Worm (Caenorhabditis elegans) whole organism, L1 larva: ENCODE data around the gene npr-20.

Experiments
- ces-1 ChIP-seq: fragments of 150-350 bp; optimal IDR thresholded peaks from 2 replicates; lab custom pipeline; 2014; ENCODE audit warnings: missing biosample characterization, missing genetic modification reagents, missing genetic modification characterization
- efl-1 ChIP-seq, 4 experiments: fragments of 150-350 bp; optimal IDR thresholded peaks in 3 of 4; peaks in 1 of 4; 1 replicate in 1 of 4; 2 replicates in 3 of 4; lab custom pipeline; 2014; ENCODE audit warnings: missing biosample characterization in 2 of 4, missing genetic modification characterization in 2 of 4, missing genetic modification reagents in 2 of 4
- irx-1 ChIP-seq: sonication (generic microtip); optimal IDR thresholded peaks from 2 replicates; lab custom pipeline; 2016; ENCODE audit warnings: missing genetic modification characterization, missing compliant biosample characterization
- lin-14 ChIP-seq: fragments of 200-800 bp; sonication (Bioruptor generic); optimal IDR thresholded peaks from 2 replicates; lab custom pipeline; 2018; ENCODE audit warnings: mild to moderate bottlenecking, missing genetic modification characterization, moderate library complexity, missing compliant biosample characterization
- nhr-12 ChIP-seq: sonication (generic microtip); optimal IDR thresholded peaks from 2 replicates; lab custom pipeline; 2017; ENCODE audit warnings: missing biosample characterization, missing genetic modification characterization
- nhr-19 ChIP-seq: fragments of 200-800 bp; sonication (Bioruptor generic); conservative IDR thresholded peaks from 2 replicates; pipeline ENCODE4 v1.3.6; 2022; ENCODE audit warnings: missing genetic modification characterization, missing compliant biosample characterization
- nhr-28 ChIP-seq: fragments of 150-350 bp; optimal IDR thresholded peaks from 2 replicates; lab custom pipeline; 2014; ENCODE audit warnings: missing biosample characterization, missing genetic modification characterization
- nhr-47 ChIP-seq: sonication (generic microtip); optimal IDR thresholded peaks from 2 replicates; lab custom pipeline; 2016; ENCODE audit warnings: mild to moderate bottlenecking, missing genetic modification characterization, moderate library complexity, missing compliant biosample characterization
- rnt-1 ChIP-seq: sonication (generic microtip); optimal IDR thresholded peaks from 2 replicates; lab custom pipeline; 2016; ENCODE audit warnings: mild to moderate bottlenecking, missing genetic modification characterization, moderate library complexity, missing compliant biosample characterization
- snpc-4 ChIP-seq: fragments of 150-350 bp; optimal IDR thresholded peaks from 2 replicates; lab custom pipeline; 2014; ENCODE audit warnings: missing biosample characterization, missing genetic modification characterization
- sox-4 ChIP-seq: sonication (generic microtip); optimal IDR thresholded peaks from 2 replicates; lab custom pipeline; 2016; ENCODE audit warnings: missing genetic modification characterization, missing compliant biosample characterization
- unc-86 ChIP-seq: sonication (generic microtip); optimal IDR thresholded peaks from 2 replicates; lab custom pipeline; 2016; ENCODE audit warnings: missing genetic modification characterization, missing compliant biosample characterization

DNA sequence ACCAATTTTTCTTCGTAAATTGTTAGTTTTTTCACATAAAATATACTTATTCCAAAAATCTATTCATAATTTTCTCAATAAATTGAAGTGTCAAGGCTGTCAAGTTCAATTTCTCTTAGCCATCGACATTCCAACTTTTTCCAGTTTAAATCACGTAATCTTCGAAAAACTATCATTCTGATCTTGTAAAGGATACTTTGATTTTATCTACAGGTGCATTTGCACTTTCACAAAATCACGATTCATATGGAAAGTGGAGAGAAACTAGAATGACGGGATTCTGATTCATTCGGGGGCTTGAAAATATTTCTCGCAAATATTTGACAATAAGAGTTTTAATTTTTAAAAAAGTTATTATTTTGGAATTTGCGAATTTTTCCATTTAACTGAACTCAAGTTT, 11.7 kb downstream of the npr-20 start:
- TF ChIP-seq unc-86 (tag; lab: Kevin White, UChicago) (no peak), nhr-47 (no peak), nhr-28 (tag; lab: Kevin White, UChicago) (no peak), lin-14 (GFP tag; lab: Kevin White, UChicago) (no peak), sox-4 (tag; lab: Kevin White, UChicago) (no peak), rnt-1 (tag; lab: Kevin White, UChicago) (no peak), nhr-12 (no peak), snpc-4 (no peak), ces-1 (GFP tag; lab: Kevin White, UChicago) (no peak), irx-1 (tag; lab: Kevin White, UChicago) (no peak), efl-1 (optimal IDR thresholded peaks at IDR 0.05; lab: Kevin White, UChicago) (no peak), efl-1 (GFP tag; optimal IDR thresholded peaks at IDR 0.05 in 1 of 2; lab: Kevin White, UChicago) (no peak), nhr-19 (GFP tag; lab: Robert Waterston, UW) (no peak)
